Worm (Caenorhabditis elegans) whole organism, L2 larva: ENCODE measurements around the gene ceh-37.

Experiments
- C34F6.9 ChIP-seq: fragments of 150-350 bp; optimal IDR thresholded peaks from 2 replicates; lab custom pipeline; 2014; ENCODE audit warnings: missing biosample characterization, missing genetic modification characterization
- Y55F3AM.14 ChIP-seq: fragments of 200-800 bp; sonication (Bioruptor generic); optimal IDR thresholded peaks from 2 replicates; lab custom pipeline; 2018; ENCODE audit warnings: mild to moderate bottlenecking, missing genetic modification characterization, missing compliant biosample characterization
- ama-1 ChIP-seq: fragments of 150-350 bp; optimal IDR thresholded peaks from 2 replicates; lab custom pipeline; 2018; ENCODE audit warnings: inconsistent platforms
- ceh-16 ChIP-seq: fragments of 150-350 bp; optimal IDR thresholded peaks from 2 replicates; lab custom pipeline; 2014; ENCODE audit warnings: missing biosample characterization, missing genetic modification characterization
- ceh-82 ChIP-seq: fragments of 150-350 bp; optimal IDR thresholded peaks from 2 replicates; lab custom pipeline; 2014; ENCODE audit warnings: missing biosample characterization, missing genetic modification characterization
- dmd-4 ChIP-seq: sonication (generic microtip); optimal IDR thresholded peaks from 2 replicates; lab custom pipeline; 2017; ENCODE audit warnings: missing biosample characterization, missing genetic modification characterization
- mdl-1 ChIP-seq, 2 experiments: fragments of 150-350 bp in 1 of 2; sonication (generic microtip) in 1 of 2; optimal IDR thresholded peaks; 2 replicates each; lab custom pipeline; 2017; ENCODE audit warnings: missing biosample characterization in 2 of 2, missing genetic modification characterization in 2 of 2
- nhr-129 ChIP-seq: fragments of 150-350 bp; optimal IDR thresholded peaks from 2 replicates; lab custom pipeline; 2014; ENCODE audit warnings: missing biosample characterization, missing genetic modification characterization
- nhr-23 ChIP-seq: fragments of 150-350 bp; optimal IDR thresholded peaks from 2 replicates; lab custom pipeline; 2014; ENCODE audit warnings: missing biosample characterization, missing genetic modification reagents, missing genetic modification characterization
- sma-9 ChIP-seq, 2 experiments: fragments of 150-350 bp in 1 of 2; sonication (generic microtip) in 1 of 2; optimal IDR thresholded peaks; 2 replicates each; lab custom pipeline; 2014 to 2016; ENCODE audit warnings: missing genetic modification characterization in 2 of 2, mild to moderate bottlenecking in 1 of 2, missing biosample characterization in 1 of 2, missing compliant biosample characterization in 1 of 2, missing genetic modification reagents in 1 of 2, moderate library complexity in 1 of 2

The ceh-37 gene

ce11 chrX:14147400-14147799, 60.4 kb downstream of the ceh-37 start, which contains the start of gene akt-2:
Gene akt-2, plus strand, starts transcription at chrX:14147700.
- TF ChIP-seq ama-1 (lab: Kevin White, UChicago) (no peak), sma-9 (GFP tag; optimal IDR thresholded peaks at IDR 0.05; lab: Kevin White, UChicago) (no peak), sma-9 (tag; optimal IDR thresholded peaks at IDR 0.05; lab: Kevin White, UChicago) (no peak), nhr-129 (tag; lab: Kevin White, UChicago) (no peak), mdl-1 (tag; optimal IDR thresholded peaks at IDR 0.05; lab: Kevin White, UChicago) (no peak), C34F6.9 (tag; lab: Kevin White, UChicago) (no peak), ceh-82 (tag; lab: Kevin White, UChicago) (no peak), dmd-4 (tag; lab: Kevin White, UChicago) (no peak), nhr-23 (tag; lab: Kevin White, UChicago) (no peak), Y55F3AM.14 (GFP tag; lab: Kevin White, UChicago) (no peak), ceh-16 (tag; lab: Kevin White, UChicago) (no peak)
- TF ChIP-seq, all 48 proteins: peak for 0
